Fruit fly (Drosophila melanogaster) whole organism, wandering third instar larva: ENCODE data around the gene Pus1.
A peak's percentile ranks its signal among the peaks of the same experiment; 100 is the strongest.

Experiments used
- Abd-B ChIP-seq: fragments of >200 bp; optimal IDR thresholded peaks from 2 replicates; lab custom pipeline; 2017; ENCODE audit warnings: missing biosample characterization, missing genetic modification characterization
- CG32264 ChIP-seq: fragments of 200-800 bp; sonication (Bioruptor generic); optimal IDR thresholded peaks from 2 replicates; lab custom pipeline; 2016; ENCODE audit warnings: missing biosample characterization, missing genetic modification characterization
- CG9705 ChIP-seq: fragments of 200-800 bp; sonication (Bioruptor generic); optimal IDR thresholded peaks from 2 replicates; lab custom pipeline; 2018; ENCODE audit warnings: missing biosample characterization, mild to moderate bottlenecking, missing genetic modification characterization
- Dif ChIP-seq: fragments of 200-275, 200-300 bp; sonication (Bioruptor generic); optimal IDR thresholded peaks from 2 replicates; lab custom pipeline; 2018; ENCODE audit warnings: missing biosample characterization, missing genetic modification characterization; ENCODE audit not compliant: partially characterized antibody
- GATAd ChIP-seq: sonication (Bioruptor generic); optimal IDR thresholded peaks from 2 replicates; lab custom pipeline; 2016; ENCODE audit warnings: missing biosample characterization, missing genetic modification characterization
- HLH106 ChIP-seq: fragments of 200-800 bp; optimal IDR thresholded peaks from 3 replicates; lab custom pipeline; 2019; ENCODE audit warnings: missing biosample characterization, mild to moderate bottlenecking, missing genetic modification characterization, moderate library complexity
- Hnf4 ChIP-seq: fragments of 200-800 bp; sonication (Bioruptor generic); optimal IDR thresholded peaks from 2 replicates; lab custom pipeline; 2016; ENCODE audit warnings: missing biosample characterization, mild to moderate bottlenecking, missing genetic modification characterization
- Hr83 ChIP-seq: fragments of 200-300 bp; sonication (Bioruptor generic); optimal IDR thresholded peaks from 2 replicates; lab custom pipeline; 2016; ENCODE audit warnings: missing biosample characterization, mild to moderate bottlenecking, missing genetic modification characterization, moderate library complexity; ENCODE audit not compliant: poor library complexity, severe bottlenecking
- Jra ChIP-seq: sonication (Bioruptor generic); optimal IDR thresholded peaks from 2 replicates; lab custom pipeline; 2016; ENCODE audit warnings: missing biosample characterization, missing genetic modification characterization
- Mio ChIP-seq: sonication (Bioruptor generic); optimal IDR thresholded peaks from 2 replicates; lab custom pipeline; 2016; ENCODE audit warnings: missing biosample characterization, missing genetic modification characterization
- N ChIP-seq: fragments of >200 bp; optimal IDR thresholded peaks from 2 replicates; lab custom pipeline; 2018; ENCODE audit warnings: missing biosample characterization, missing external identifiers, missing genetic modification characterization
- OdsH ChIP-seq: fragments of 200-800 bp; sonication (Bioruptor generic); optimal IDR thresholded peaks from 2 replicates; lab custom pipeline; 2016; ENCODE audit warnings: missing biosample characterization, mild to moderate bottlenecking, missing genetic modification characterization
- Rel ChIP-seq, 2 experiments: fragments of 200-800 bp; sonication (Bioruptor generic) in 1 of 2; optimal IDR thresholded peaks; 2 replicates in 1 of 2; 3 replicates in 1 of 2; lab custom pipeline; 2016 to 2019; ENCODE audit warnings: mild to moderate bottlenecking in 2 of 2, missing biosample characterization in 2 of 2, missing genetic modification characterization in 2 of 2, moderate library complexity in 1 of 2
- Sp1 ChIP-seq: fragments of 200-800 bp; sonication (Bioruptor generic); optimal IDR thresholded peaks from 3 replicates; lab custom pipeline; 2019; ENCODE audit warnings: missing biosample characterization, mild to moderate bottlenecking, missing genetic modification characterization, moderate library complexity
- br ChIP-seq: fragments of 200-800 bp; sonication (Bioruptor generic); optimal IDR thresholded peaks from 2 replicates; lab custom pipeline; 2016; ENCODE audit warnings: missing biosample characterization, missing genetic modification characterization
- brk ChIP-seq: fragments of 200-800 bp; sonication (Bioruptor generic); optimal IDR thresholded peaks from 2 replicates; lab custom pipeline; 2016; ENCODE audit warnings: missing biosample characterization, mild to moderate bottlenecking, missing genetic modification characterization
- dl ChIP-seq, 2 experiments: fragments of 175-275, 200-275 bp in 1 of 2; fragments of 200-275 bp in 1 of 2; sonication (Bioruptor generic); optimal IDR thresholded peaks; lab custom pipeline; 2018; ENCODE audit warnings: mild to moderate bottlenecking in 2 of 2, missing biosample characterization in 2 of 2, missing genetic modification characterization in 2 of 2, moderate library complexity in 2 of 2; ENCODE audit not compliant: partially characterized antibody in 2 of 2, insufficient read depth in 1 of 2
- dmrt93B ChIP-seq: fragments of 200-800 bp; sonication (Bioruptor generic); optimal IDR thresholded peaks from 2 replicates; lab custom pipeline; 2018; ENCODE audit warnings: missing biosample characterization, mild to moderate bottlenecking, missing genetic modification characterization
- dsf ChIP-seq: sonication (Bioruptor generic); optimal IDR thresholded peaks from 2 replicates; lab custom pipeline; 2016; ENCODE audit warnings: missing biosample characterization, missing genetic modification characterization, borderline replicate concordance
- ey ChIP-seq: fragments of 200-800 bp; sonication (Bioruptor generic); optimal IDR thresholded peaks from 2 replicates; lab custom pipeline; 2016; ENCODE audit warnings: missing biosample characterization, missing genetic modification characterization
- foxo ChIP-seq, 2 experiments: fragments of 200-800 bp; sonication (Bioruptor generic); optimal IDR thresholded peaks; 2 replicates in 1 of 2; 3 replicates in 1 of 2; lab custom pipeline; 2016 to 2017; ENCODE audit warnings: missing biosample characterization in 2 of 2, missing genetic modification characterization in 2 of 2
- fru ChIP-seq: fragments of 200-800 bp; sonication (Bioruptor generic); optimal IDR thresholded peaks from 3 replicates; lab custom pipeline; 2016; ENCODE audit warnings: missing biosample characterization, mild to moderate bottlenecking, missing genetic modification characterization
- h ChIP-seq: fragments of 200-800 bp; sonication (Bioruptor generic); optimal IDR thresholded peaks from 3 replicates; lab custom pipeline; 2016; ENCODE audit warnings: missing biosample characterization, mild to moderate bottlenecking, missing genetic modification characterization
- jim ChIP-seq: fragments of 175-275, 200-325 bp; sonication (Bioruptor generic); optimal IDR thresholded peaks from 2 replicates; lab custom pipeline; 2016; ENCODE audit warnings: missing biosample characterization, mild to moderate bottlenecking, missing genetic modification characterization
- lola ChIP-seq: fragments of >200 bp; optimal IDR thresholded peaks from 2 replicates; lab custom pipeline; 2017; ENCODE audit warnings: missing biosample characterization, missing genetic modification characterization
- pan ChIP-seq: fragments of >200 bp; optimal IDR thresholded peaks from 2 replicates; lab custom pipeline; 2017
- psq ChIP-seq: fragments of 200-800 bp; sonication (Bioruptor generic); optimal IDR thresholded peaks from 3 replicates; lab custom pipeline; 2017; ENCODE audit warnings: missing biosample characterization, mild to moderate bottlenecking, missing genetic modification characterization, moderate library complexity
- rgr ChIP-seq: fragments of 200-800 bp; sonication (Bioruptor generic); optimal IDR thresholded peaks from 3 replicates; lab custom pipeline; 2016; ENCODE audit warnings: missing biosample characterization, mild to moderate bottlenecking, missing genetic modification characterization
- sage ChIP-seq: fragments of 200-800 bp; sonication (Bioruptor generic); optimal IDR thresholded peaks from 2 replicates; lab custom pipeline; 2016; ENCODE audit warnings: missing biosample characterization, mild to moderate bottlenecking, missing genetic modification characterization
- sv ChIP-seq: fragments of 200-800 bp; sonication (Bioruptor generic); optimal IDR thresholded peaks from 3 replicates; lab custom pipeline; 2016; ENCODE audit warnings: missing biosample characterization, missing genetic modification characterization
- tai ChIP-seq: sonication (Bioruptor generic); optimal IDR thresholded peaks from 2 replicates; lab custom pipeline; 2016; ENCODE audit warnings: missing biosample characterization, missing genetic modification characterization
- usp ChIP-seq: fragments of >200 bp; optimal IDR thresholded peaks from 2 replicates; lab custom pipeline; 2017; ENCODE audit warnings: missing biosample characterization, missing genetic modification characterization
- woc ChIP-seq: sonication (Bioruptor generic); optimal IDR thresholded peaks from 2 replicates; lab custom pipeline; 2016; ENCODE audit warnings: missing biosample characterization, mild to moderate bottlenecking, missing genetic modification characterization

Pus1 gene

DNA sequence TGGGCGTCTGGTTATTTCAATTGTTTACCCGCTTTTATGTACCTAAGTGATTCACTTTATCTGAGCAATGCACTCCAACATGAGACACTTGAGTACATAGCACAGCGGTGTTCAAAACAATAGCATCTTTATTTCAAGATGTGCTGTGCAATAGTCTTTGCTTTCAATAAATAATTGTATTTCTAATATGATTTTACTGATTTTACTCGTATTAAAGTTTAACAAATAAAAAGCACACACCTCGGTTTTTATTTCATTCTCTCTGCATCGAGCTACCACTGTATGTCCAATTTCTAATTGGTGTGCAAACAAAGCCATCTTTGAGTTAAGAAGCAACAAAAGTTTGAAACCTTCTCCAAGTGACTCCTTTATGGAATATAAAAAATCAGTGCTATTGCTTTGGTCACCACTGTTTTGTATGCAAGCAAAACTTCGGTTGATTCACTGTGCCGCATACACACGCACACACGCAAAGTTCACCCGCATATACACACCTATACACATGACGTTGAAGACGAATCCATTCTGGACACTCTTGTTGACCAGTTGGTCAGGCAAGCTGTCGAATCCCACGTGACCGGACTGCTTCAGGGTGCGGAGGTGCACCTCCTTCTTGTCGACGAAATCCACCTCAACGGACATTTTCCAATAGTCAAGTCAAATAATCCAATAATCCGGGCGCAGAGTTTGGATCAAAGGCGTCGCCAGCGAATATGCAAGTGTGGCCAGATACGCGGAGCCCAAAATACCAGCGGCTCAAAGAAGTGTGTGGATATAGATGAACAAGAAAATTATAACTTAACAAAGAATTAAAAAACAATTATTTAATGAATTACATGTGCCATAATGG, 4.6 kb downstream of the Pus1 start, which contains the start of gene Septin2:
Gene Septin2, minus strand, starts transcription at position 727 of the 850 bp plus-strand sequence.
- peak; percentile 88 for TF ChIP-seq Hnf4 (GFP tag; lab: Kevin White, UChicago)
- TF ChIP-seq Mio (GFP tag; lab: Kevin White, UChicago), result peak; percentile 37
- no peak for TF ChIP-seq lola (GFP tag; lab: Kevin White, UChicago)
- TF ChIP-seq Sp1 (GFP tag; lab: Kevin White, UChicago), result peak; percentile 91
- TF ChIP-seq pan, result no peak
- peak; percentile 61 for TF ChIP-seq Rel (GFP tag; optimal IDR thresholded peaks at IDR 0.05; lab: Kevin White, UChicago)
- TF ChIP-seq Rel (tag; optimal IDR thresholded peaks at IDR 0.05; lab: Kevin White, UChicago), result peak; percentile 31
- TF ChIP-seq N, result peak; percentile 7
- TF ChIP-seq tai (GFP tag; lab: Kevin White, UChicago), result no peak
- TF ChIP-seq dmrt93B (GFP tag; lab: Kevin White, UChicago), result peak; percentile 89
- TF ChIP-seq dsf (GFP tag; lab: Kevin White, UChicago), result peak; percentile 77
- peak; percentile 79 for TF ChIP-seq CG9705 (GFP tag; lab: Kevin White, UChicago)
- TF ChIP-seq woc (GFP tag; lab: Kevin White, UChicago), result peak; percentile 79
- TF ChIP-seq HLH106 (tag; lab: Kevin White, UChicago), result peak; percentile 88
- TF ChIP-seq jim (GFP tag; lab: Kevin White, UChicago), result no peak
- peak; percentile 78 for TF ChIP-seq CG32264
- peak; percentile 89 for TF ChIP-seq rgr (GFP tag; lab: Kevin White, UChicago)
- peak; percentile 35 for TF ChIP-seq sage (GFP tag; lab: Kevin White, UChicago)
- TF ChIP-seq ey, result peak; percentile 92
- no peak for TF ChIP-seq sv (GFP tag; lab: Kevin White, UChicago)
- peak; percentile 91 for TF ChIP-seq fru (GFP tag; lab: Kevin White, UChicago)
- TF ChIP-seq Hr83 (GFP tag; lab: Kevin White, UChicago), result peak; percentile 91
- TF ChIP-seq foxo (GFP tag; optimal IDR thresholded peaks at IDR 0.05; lab: Kevin White, UChicago), result peak in 1 of 2 experiments; percentile 93
- TF ChIP-seq dl (GFP tag; optimal IDR thresholded peaks at IDR 0.05; lab: Kevin White, UChicago; ENCODE audit: insufficient read depth in 1 of 2, partially characterized antibody in 2 of 2), result no peak
- peak; percentile 93 for TF ChIP-seq Jra (GFP tag; lab: Kevin White, UChicago)
- peak; percentile 34 for TF ChIP-seq GATAd (GFP tag; lab: Kevin White, UChicago)
- peak; percentile 91 for TF ChIP-seq br (GFP tag; lab: Kevin White, UChicago)
- TF ChIP-seq OdsH (GFP tag; lab: Kevin White, UChicago), result peak; percentile 93
- TF ChIP-seq h (GFP tag; lab: Kevin White, UChicago), result peak; percentile 94
- TF ChIP-seq psq (GFP tag; lab: Kevin White, UChicago), result peak; percentile 88

dm6 chr3R:20586409-20586808, 6.1 kb downstream of the Pus1 start:
- TF ChIP-seq lola (GFP tag; lab: Kevin White, UChicago) (no peak), sage (GFP tag; lab: Kevin White, UChicago) (no peak), usp (no peak), Jra (GFP tag; lab: Kevin White, UChicago) (no peak), foxo (GFP tag; optimal IDR thresholded peaks at IDR 0.05; lab: Kevin White, UChicago) (no peak), ey (no peak), rgr (GFP tag; lab: Kevin White, UChicago) (no peak), Abd-B (GFP tag; lab: Kevin White, UChicago) (no peak), Sp1 (GFP tag; lab: Kevin White, UChicago) (no peak), GATAd (GFP tag; lab: Kevin White, UChicago) (no peak), brk (GFP tag; lab: Kevin White, UChicago) (no peak), sv (GFP tag; lab: Kevin White, UChicago) (no peak), HLH106 (tag; lab: Kevin White, UChicago) (no peak), pan (no peak), woc (GFP tag; lab: Kevin White, UChicago) (no peak), dmrt93B (GFP tag; lab: Kevin White, UChicago) (no peak), CG9705 (GFP tag; lab: Kevin White, UChicago) (no peak), h (GFP tag; lab: Kevin White, UChicago) (no peak), Dif (no peak), Hnf4 (GFP tag; lab: Kevin White, UChicago) (no peak)
